Worm (Caenorhabditis elegans) whole organism, mixed stage, embryonic: ENCODE measurements around the gene C08E3.1.

ENCODE experiments used
- ceh-83 ChIP-seq: fragments of 200-800 bp; sonication (Bioruptor generic); optimal IDR thresholded peaks from 2 replicates; lab custom pipeline; 2018; ENCODE audit warnings: mild to moderate bottlenecking, missing genetic modification characterization, missing compliant biosample characterization
- mep-1 ChIP-seq: fragments of 150-350 bp; optimal IDR thresholded peaks from 2 replicates; lab custom pipeline; 2017; ENCODE audit warnings: missing biosample characterization, missing genetic modification reagents, missing genetic modification characterization, inconsistent platforms
- nhr-237 ChIP-seq: fragments of 150-350 bp; optimal IDR thresholded peaks from 2 replicates; lab custom pipeline; 2014; ENCODE audit warnings: missing biosample characterization, missing genetic modification characterization
- nhr-28 ChIP-seq: fragments of 150-350 bp; optimal IDR thresholded peaks from 2 replicates; lab custom pipeline; 2014; ENCODE audit warnings: missing biosample characterization, missing genetic modification characterization
- nhr-76 ChIP-seq: sonication (generic microtip); optimal IDR thresholded peaks from 2 replicates; lab custom pipeline; 2017; ENCODE audit warnings: missing biosample characterization, missing genetic modification characterization
- pha-4 ChIP-seq: fragments of 150-350 bp; optimal IDR thresholded peaks from 2 replicates; lab custom pipeline; 2018; ENCODE audit warnings: missing biosample characterization, missing genetic modification reagents, missing genetic modification characterization
- sem-2 ChIP-seq: fragments of 200-800 bp; sonication (Bioruptor generic); optimal IDR thresholded peaks from 2 replicates; lab custom pipeline; 2018; ENCODE audit warnings: mild to moderate bottlenecking, missing genetic modification characterization, missing compliant biosample characterization
- snpc-4 ChIP-seq: fragments of 150-350 bp; optimal IDR thresholded peaks from 2 replicates; lab custom pipeline; 2014; ENCODE audit warnings: missing biosample characterization, missing genetic modification characterization
- sptf-1 ChIP-seq: sonication (generic microtip); optimal IDR thresholded peaks from 2 replicates; lab custom pipeline; 2017; ENCODE audit warnings: mild to moderate bottlenecking, missing genetic modification characterization, moderate library complexity, missing compliant biosample characterization
- unc-39 ChIP-seq: fragments of 150-350 bp; optimal IDR thresholded peaks from 2 replicates; lab custom pipeline; 2014; ENCODE audit warnings: missing biosample characterization, missing genetic modification characterization
- unc-62 ChIP-seq: fragments of 150-350 bp; optimal IDR thresholded peaks from 2 replicates; lab custom pipeline; 2014; ENCODE audit warnings: missing biosample characterization, missing genetic modification reagents, missing genetic modification characterization
- zip-8 ChIP-seq: fragments of 150-350 bp; optimal IDR thresholded peaks from 2 replicates; lab custom pipeline; 2014; ENCODE audit warnings: missing biosample characterization, missing genetic modification characterization
- ztf-11 ChIP-seq: fragments of 150-350 bp; optimal IDR thresholded peaks from 2 replicates; lab custom pipeline; 2014; ENCODE audit warnings: missing biosample characterization, missing genetic modification characterization

ce11 chrII:1635969-1636368 lies 2.4 kb downstream of the C08E3.1 start:
- no peak for TF ChIP-seq snpc-4 (tag; lab: Kevin White, UChicago)
- no peak for TF ChIP-seq ceh-83 (GFP tag; lab: Kevin White, UChicago)
- TF ChIP-seq unc-62 (GFP tag; lab: Kevin White, UChicago), result no peak
- TF ChIP-seq mep-1 (tag; lab: Kevin White, UChicago), result no peak
- no peak for TF ChIP-seq zip-8 (tag; lab: Kevin White, UChicago)
- TF ChIP-seq sptf-1 (tag; lab: Kevin White, UChicago), result no peak
- TF ChIP-seq ztf-11, result no peak
- TF ChIP-seq nhr-28 (tag; lab: Kevin White, UChicago), result no peak
- TF ChIP-seq nhr-237 (tag; lab: Kevin White, UChicago), result no peak
- no peak for TF ChIP-seq unc-39 (tag; lab: Kevin White, UChicago)
- TF ChIP-seq pha-4 (tag; lab: Kevin White, UChicago), result no peak
- no peak for TF ChIP-seq sem-2 (GFP tag; lab: Kevin White, UChicago)
- TF ChIP-seq nhr-76, result no peak
